Fruit fly (Drosophila melanogaster): Measurements from ENCODE around the gene CG15412.

The CG15412 gene

DNA sequence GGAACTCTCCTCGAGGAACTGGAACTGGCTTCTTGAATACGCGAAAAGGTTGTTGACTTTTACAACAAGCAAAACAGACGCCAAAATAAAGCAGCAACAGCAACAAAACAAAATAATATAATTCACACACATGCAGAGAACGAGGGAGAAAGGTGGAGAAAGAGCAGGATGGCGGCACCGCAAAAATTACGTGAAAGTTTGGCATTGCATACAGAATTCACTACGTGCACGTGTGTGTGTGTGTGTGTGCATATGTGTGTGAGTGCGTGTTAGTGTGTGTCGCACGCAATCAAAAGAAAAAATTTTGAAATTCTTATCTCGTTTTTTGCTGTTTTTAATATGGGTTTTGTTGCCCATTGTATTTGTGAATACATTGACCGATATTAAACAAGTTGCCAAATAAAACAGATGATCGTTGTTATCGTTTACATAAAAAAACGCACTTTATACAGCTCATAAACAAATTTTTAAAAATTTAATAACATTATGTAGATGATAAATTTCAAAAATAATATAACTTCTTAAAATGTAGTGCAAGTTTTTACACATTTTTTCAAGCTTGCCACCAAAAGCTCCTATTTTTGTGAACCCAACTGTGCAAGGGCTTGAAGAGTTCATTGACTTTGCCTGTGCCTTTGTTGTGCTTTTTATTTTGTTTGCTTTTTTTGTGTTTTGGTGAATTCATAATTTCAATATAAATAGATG is 34.1 kb downstream of the CG15412 start (continued):
- TF ChIP-seq cyc (GFP tag; optimal IDR thresholded peaks at IDR 0.05), result peak; percentile 39
- TF ChIP-seq lz (GFP tag; optimal IDR thresholded peaks at IDR 0.05), result peak; percentile 75
- peak; percentile 50 for TF ChIP-seq Hr4 (GFP tag; optimal IDR thresholded peaks at IDR 0.05)
- TF ChIP-seq net (GFP tag; optimal IDR thresholded peaks at IDR 0.05), result peak; percentile 57
- TF ChIP-seq CG8319 (GFP tag; optimal IDR thresholded peaks at IDR 0.05), result peak; percentile 6
- TF ChIP-seq OdsH (GFP tag; optimal IDR thresholded peaks at IDR 0.05), result peak; percentile 81
- TF ChIP-seq salr (GFP tag; optimal IDR thresholded peaks at IDR 0.05), result peak in 1 of 2 experiments; percentile 21
- TF ChIP-seq Ets21C (GFP tag; optimal IDR thresholded peaks at IDR 0.05), result peak; percentile 80
- TF ChIP-seq CG8119 (GFP tag; IDR thresholded peaks at IDR 0.05), result peak; percentile 44; the same call in 1 of the 3 replicates
- TF ChIP-seq CG31627 (GFP tag; optimal IDR thresholded peaks at IDR 0.05), result peak; percentile 69
- TF ChIP-seq Blimp-1 (GFP tag; optimal IDR thresholded peaks at IDR 0.05), result peak; percentile 82
- TF ChIP-seq Sox14 (GFP tag; optimal IDR thresholded peaks at IDR 0.05), result peak; percentile 71
- peak; percentile 71 for TF ChIP-seq topi (GFP tag; optimal IDR thresholded peaks at IDR 0.05)
- peak; percentile 49 for TF ChIP-seq CG32006 (GFP tag; optimal IDR thresholded peaks at IDR 0.05)
- no peak for TF ChIP-seq CG3032 (tag; optimal IDR thresholded peaks at IDR 0.05)
- peak; percentile 17 for TF ChIP-seq CG7368 (GFP tag; optimal IDR thresholded peaks at IDR 0.05)
- TF ChIP-seq CG1621 (tag; optimal IDR thresholded peaks at IDR 0.05), result no peak
- peak; percentile 98 for TF ChIP-seq vri (GFP tag; optimal IDR thresholded peaks at IDR 0.05)
- TF ChIP-seq pdm3 (GFP tag; optimal IDR thresholded peaks at IDR 0.05), result peak; percentile 73
- TF ChIP-seq CG11762 (GFP tag; optimal IDR thresholded peaks at IDR 0.05; ENCODE audit: insufficient read depth), result no peak
- no peak for TF ChIP-seq Lpt (GFP tag; optimal IDR thresholded peaks at IDR 0.05)
- TF ChIP-seq CG4318 (GFP tag; optimal IDR thresholded peaks at IDR 0.05), result no peak
- no peak for TF ChIP-seq CG16779 (tag; optimal IDR thresholded peaks at IDR 0.05)
- peak; percentile 57 for TF ChIP-seq achi (GFP tag; optimal IDR thresholded peaks at IDR 0.05)
- TF ChIP-seq svp (GFP tag), result peak; percentile 86
- peak; percentile 48; the same call in 1 of the 3 replicates for TF ChIP-seq CG6163 (GFP tag; IDR thresholded peaks at IDR 0.05)
- peak; percentile 34 for TF ChIP-seq CG6276 (GFP tag; optimal IDR thresholded peaks at IDR 0.05)
- no peak for TF ChIP-seq dac (GFP tag; optimal IDR thresholded peaks at IDR 0.05)
- no peak for TF ChIP-seq CG9139 (GFP tag; optimal IDR thresholded peaks at IDR 0.05)
- TF ChIP-seq CG6808 (GFP tag; optimal IDR thresholded peaks at IDR 0.05), result no peak
- peak; percentile 43 for TF ChIP-seq CG10631 (GFP tag; optimal IDR thresholded peaks at IDR 0.05)
- no peak for TF ChIP-seq Hr38 (GFP tag; optimal IDR thresholded peaks at IDR 0.05)
- peak; percentile 88 for TF ChIP-seq Sox102F (GFP tag; optimal IDR thresholded peaks at IDR 0.05)
- TF ChIP-seq CG6792 (GFP tag; optimal IDR thresholded peaks at IDR 0.05), result peak; percentile 75
- no peak for TF ChIP-seq Ets96B (tag; optimal IDR thresholded peaks at IDR 0.05)
- TF ChIP-seq Eip93F (GFP tag; optimal IDR thresholded peaks at IDR 0.05), result peak; percentile 78
- TF ChIP-seq Hr39 (GFP tag; optimal IDR thresholded peaks at IDR 0.05), result peak; percentile 51
- TF ChIP-seq fd85E (GFP tag; optimal IDR thresholded peaks at IDR 0.05), result no peak
- no peak for TF ChIP-seq CG11294 (GFP tag; IDR thresholded peaks at IDR 0.05)
- peak; percentile 77 for TF ChIP-seq acj6 (GFP tag; optimal IDR thresholded peaks at IDR 0.05)

dm6 chr2L:3339420-3339819 is 36.1 kb downstream of the CG15412 start:
- TF ChIP-seq CG10631 (GFP tag; optimal IDR thresholded peaks at IDR 0.05) (no peak), Met (GFP tag; optimal IDR thresholded peaks at IDR 0.05) (no peak), CG7368 (GFP tag; optimal IDR thresholded peaks at IDR 0.05) (no peak), CG8632 (GFP tag; optimal IDR thresholded peaks at IDR 0.05) (no peak), Lpt (GFP tag; optimal IDR thresholded peaks at IDR 0.05) (peak; percentile 49), eg (GFP tag; IDR thresholded peaks at IDR 0.05) (peak; percentile 42; the same call in 1 of the 3 replicates), dac (GFP tag; optimal IDR thresholded peaks at IDR 0.05) (no peak), cyc (GFP tag; optimal IDR thresholded peaks at IDR 0.05) (no peak), svp (GFP tag) (peak; percentile 96), Hr39 (GFP tag; optimal IDR thresholded peaks at IDR 0.05) (no peak), fkh (GFP tag; optimal IDR thresholded peaks at IDR 0.05) (peak; percentile 87), Sox102F (GFP tag; optimal IDR thresholded peaks at IDR 0.05) (no peak), dsx (GFP tag; optimal IDR thresholded peaks at IDR 0.05; ENCODE audit: poor library complexity, severe bottlenecking) (peak; percentile 77), CG6276 (GFP tag; optimal IDR thresholded peaks at IDR 0.05) (no peak), fd59A (GFP tag; optimal IDR thresholded peaks at IDR 0.05) (no peak), CG11762 (GFP tag; optimal IDR thresholded peaks at IDR 0.05; ENCODE audit: insufficient read depth) (no peak), Gug (GFP tag; IDR thresholded peaks at IDR 0.05) (peak; percentile 37; the same call in 1 of the 2 replicates), Smox (GFP tag; optimal IDR thresholded peaks at IDR 0.05) (no peak), CG8319 (GFP tag; optimal IDR thresholded peaks at IDR 0.05) (no peak), Eip75B (GFP tag; optimal IDR thresholded peaks at IDR 0.05) (no peak), CG16779 (tag; optimal IDR thresholded peaks at IDR 0.05) (no peak), CG31627 (GFP tag; optimal IDR thresholded peaks at IDR 0.05) (no peak), Hr38 (GFP tag; optimal IDR thresholded peaks at IDR 0.05) (no peak), Ets96B (tag; optimal IDR thresholded peaks at IDR 0.05) (no peak), topi (GFP tag; optimal IDR thresholded peaks at IDR 0.05) (no peak)
